Fruit fly (Drosophila melanogaster) S2 (cell line): ENCODE measurements around the gene up.

ENCODE experiments used
- CG8478 ChIP-seq: fragments of >200 bp; optimal IDR thresholded peaks from 2 replicates; lab custom pipeline; 2018
- CTCF ChIP-seq, 2 experiments: fragments of >200 bp; optimal IDR thresholded peaks; 2 replicates each; lab custom pipeline; 2018

DNA sequence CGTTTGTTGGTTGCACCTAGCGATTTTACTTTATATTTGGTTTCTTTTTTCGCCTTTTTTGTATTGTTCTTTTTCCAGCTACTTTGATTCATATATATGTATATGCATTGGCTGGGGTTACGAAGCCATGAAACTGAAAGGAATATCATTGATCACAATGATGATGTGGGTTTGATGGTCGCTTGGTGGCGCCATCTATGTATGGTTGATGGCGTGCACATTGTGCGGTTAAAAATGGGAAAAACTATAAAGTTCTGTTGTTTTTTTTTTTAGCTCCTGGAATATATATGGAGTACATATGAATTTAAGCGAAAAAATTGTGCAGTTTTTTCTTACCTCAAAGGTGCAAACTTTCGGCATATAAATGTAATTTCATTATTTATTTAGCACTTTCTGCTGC is 15.5 kb downstream of the up start:
- TF ChIP-seq CG8478, result no peak
- TF ChIP-seq CTCF (optimal IDR thresholded peaks at IDR 0.05; lab: Kevin White, UChicago), result peak; percentile 42 to 71
